Worm (Caenorhabditis elegans) whole organism, late embryonic: ENCODE results near the gene vnut-1.

Experiments used
- F13H6.1 ChIP-seq: sonication (generic microtip); optimal IDR thresholded peaks from 2 replicates; lab custom pipeline; 2016; ENCODE audit warnings: missing genetic modification characterization, missing compliant biosample characterization
- ceh-24 ChIP-seq: sonication (generic microtip); optimal IDR thresholded peaks from 2 replicates; lab custom pipeline; 2016; ENCODE audit warnings: mild to moderate bottlenecking, missing genetic modification characterization, missing compliant biosample characterization
- ets-4 ChIP-seq: sonication (generic microtip); optimal IDR thresholded peaks from 2 replicates; lab custom pipeline; 2016; ENCODE audit warnings: missing genetic modification characterization, missing compliant biosample characterization
- gmeb-2 ChIP-seq: sonication (generic microtip); optimal IDR thresholded peaks from 2 replicates; lab custom pipeline; 2016; ENCODE audit warnings: missing genetic modification characterization, inconsistent platforms, missing compliant biosample characterization
- nhr-11 ChIP-seq: fragments of 150-350 bp; optimal IDR thresholded peaks from 2 replicates; lab custom pipeline; 2014; ENCODE audit warnings: missing biosample characterization, missing genetic modification characterization
- pax-1 ChIP-seq: fragments of 150-350 bp; optimal IDR thresholded peaks from 2 replicates; lab custom pipeline; 2014; ENCODE audit warnings: missing biosample characterization, missing genetic modification characterization
- pha-4 ChIP-seq: fragments of 150-350 bp; optimal IDR thresholded peaks from 2 replicates; lab custom pipeline; 2018; ENCODE audit warnings: missing biosample characterization, missing genetic modification reagents, missing genetic modification characterization
- zip-5 ChIP-seq: sonication (generic microtip); optimal IDR thresholded peaks from 2 replicates; lab custom pipeline; 2016; ENCODE audit warnings: missing genetic modification characterization, missing compliant biosample characterization

DNA sequence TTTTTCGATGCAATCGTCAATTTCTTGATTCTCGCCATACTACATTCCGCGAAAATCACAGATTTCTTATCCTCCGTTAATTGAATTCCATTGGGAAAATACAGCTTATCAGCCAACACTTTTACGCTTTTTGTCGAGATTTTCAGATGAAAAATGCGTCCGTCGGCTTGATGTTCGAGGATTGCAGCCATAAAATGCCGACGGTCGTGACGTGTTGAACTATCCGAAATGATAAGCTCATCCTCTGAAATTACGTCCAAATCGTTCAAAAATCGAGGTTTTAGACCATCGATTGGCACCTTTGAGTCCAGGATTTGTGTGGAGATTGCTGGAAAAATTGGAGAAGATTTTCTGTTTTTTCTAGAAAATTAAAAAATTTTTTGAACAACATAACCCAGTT, 37.5 kb downstream of the vnut-1 start:
- no peak for TF ChIP-seq ets-4 (tag; lab: Kevin White, UChicago)
- TF ChIP-seq gmeb-2 (tag; lab: Kevin White, UChicago) = no peak
- no peak for TF ChIP-seq F13H6.1
- no peak for TF ChIP-seq nhr-11 (tag; lab: Kevin White, UChicago)
- no peak for TF ChIP-seq pax-1 (tag; lab: Kevin White, UChicago)
- TF ChIP-seq pha-4 (tag; lab: Kevin White, UChicago) = no peak
- no peak for TF ChIP-seq ceh-24 (tag; lab: Kevin White, UChicago)
- TF ChIP-seq zip-5 (tag; lab: Kevin White, UChicago) = no peak
